Worm (Caenorhabditis elegans): ENCODE measurements around the gene tag-164.

The tag-164 gene

ce11 chrIII:13455816-13456215 lies 3.5 kb upstream of the tag-164 start:
- peak; percentile 47 for TF ChIP-seq pha-4 (tag; optimal IDR thresholded peaks at IDR 0.05)
- TF ChIP-seq lin-15B (tag; optimal IDR thresholded peaks at IDR 0.05): peak; percentile 47
- no peak for TF ChIP-seq nhr-237 (tag; optimal IDR thresholded peaks at IDR 0.05)
- no peak for TF ChIP-seq elt-1 (tag; optimal IDR thresholded peaks at IDR 0.05)
- no peak for TF ChIP-seq tbx-2 (tag; optimal IDR thresholded peaks at IDR 0.05)
- TF ChIP-seq aly-2 (tag; optimal IDR thresholded peaks at IDR 0.05): no peak
- TF ChIP-seq elt-2 (tag; optimal IDR thresholded peaks at IDR 0.05): no peak
- no peak for TF ChIP-seq ceh-16 (tag; optimal IDR thresholded peaks at IDR 0.05)
- no peak for TF ChIP-seq egl-27 (tag; optimal IDR thresholded peaks at IDR 0.05)
- TF ChIP-seq sea-2 (GFP tag; optimal IDR thresholded peaks at IDR 0.05): no peak
- TF ChIP-seq nhr-67 (tag; optimal IDR thresholded peaks at IDR 0.05): no peak
- no peak for TF ChIP-seq unc-39 (tag; optimal IDR thresholded peaks at IDR 0.05)
- TF ChIP-seq skn-1 (tag; optimal IDR thresholded peaks at IDR 0.05): no peak
- TF ChIP-seq nfya-1 (tag; optimal IDR thresholded peaks at IDR 0.05; ENCODE audit: insufficient read depth): peak; percentile 51
- no peak for TF ChIP-seq ceh-82 (tag; optimal IDR thresholded peaks at IDR 0.05)
- no peak for TF ChIP-seq lsy-12 (tag; optimal IDR thresholded peaks at IDR 0.05)
- no peak for TF ChIP-seq mml-1 (tag; optimal IDR thresholded peaks at IDR 0.05)
- peak; percentile 34 for TF ChIP-seq fkh-10 (GFP tag; optimal IDR thresholded peaks at IDR 0.05)
- TF ChIP-seq lin-39 (tag; optimal IDR thresholded peaks at IDR 0.05): peak; percentile 0
- no peak for TF ChIP-seq zag-1 (tag; optimal IDR thresholded peaks at IDR 0.05)
- no peak for TF ChIP-seq daf-12 (tag; optimal IDR thresholded peaks at IDR 0.05)
- TF ChIP-seq R02D3.7 (tag; optimal IDR thresholded peaks at IDR 0.05): no peak
- peak; percentile 3 for TF ChIP-seq hmg-11 (tag; optimal IDR thresholded peaks at IDR 0.05)
- no peak for TF ChIP-seq egl-5 (tag; optimal IDR thresholded peaks at IDR 0.05)
- no peak for TF ChIP-seq fos-1 (tag; optimal IDR thresholded peaks at IDR 0.05)

DNA sequence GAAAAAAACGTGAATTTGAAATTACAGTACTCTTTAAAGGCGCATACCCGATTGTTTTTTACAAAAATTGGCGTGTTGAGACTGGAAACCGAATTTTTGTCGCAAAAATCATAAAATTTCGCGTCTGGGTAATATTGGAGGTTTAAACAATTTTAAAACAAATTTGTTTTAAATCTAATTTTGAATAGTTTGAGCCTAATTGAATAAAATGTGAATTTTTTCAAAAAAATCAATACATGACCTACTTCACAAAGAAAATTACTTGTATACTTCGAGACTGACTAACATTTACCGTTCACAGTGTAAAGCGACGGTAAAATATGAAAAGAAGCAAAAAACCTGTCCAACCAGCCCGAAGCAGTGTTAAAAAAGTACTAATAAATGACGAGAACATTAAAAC lies 2.0 kb upstream of the tag-164 start:
- TF ChIP-seq ama-1 (optimal IDR thresholded peaks at IDR 0.05) (peak; percentile 7), ceh-28 (tag; optimal IDR thresholded peaks at IDR 0.05) (peak; percentile 58), pha-4 (tag; optimal IDR thresholded peaks at IDR 0.05) (no peak), nhr-23 (tag; optimal IDR thresholded peaks at IDR 0.05) (peak; percentile 5), aly-2 (tag; optimal IDR thresholded peaks at IDR 0.05) (no peak)

- TF ChIP-seq mml-1 (tag; optimal IDR thresholded peaks at IDR 0.05) (no peak), lsy-12 (tag; optimal IDR thresholded peaks at IDR 0.05) (no peak), nhr-77 (tag; optimal IDR thresholded peaks at IDR 0.05) (no peak), nhr-28 (tag; optimal IDR thresholded peaks at IDR 0.05) (no peak), ama-1 (optimal IDR thresholded peaks at IDR 0.05) (no peak), aly-2 (tag; optimal IDR thresholded peaks at IDR 0.05) (no peak), fos-1 (tag; optimal IDR thresholded peaks at IDR 0.05) (no peak), hmg-11 (tag; optimal IDR thresholded peaks at IDR 0.05) (no peak), mdl-1 (tag; optimal IDR thresholded peaks at IDR 0.05) (no peak), unc-39 (tag; optimal IDR thresholded peaks at IDR 0.05) (no peak), elt-1 (tag; optimal IDR thresholded peaks at IDR 0.05) (no peak), elt-3 (tag; optimal IDR thresholded peaks at IDR 0.05) (no peak), nhr-23 (tag; optimal IDR thresholded peaks at IDR 0.05) (no peak), tbx-2 (tag; optimal IDR thresholded peaks at IDR 0.05) (no peak), ceh-82 (tag; optimal IDR thresholded peaks at IDR 0.05) (no peak), egl-27 (tag; optimal IDR thresholded peaks at IDR 0.05) (no peak), ceh-28 (tag; optimal IDR thresholded peaks at IDR 0.05) (no peak), unc-62 (GFP tag; optimal IDR thresholded peaks at IDR 0.05) (no peak)
Measured at ce11 chrIII:13461535-13461934, 2.2 kb downstream of the tag-164 start.

DNA sequence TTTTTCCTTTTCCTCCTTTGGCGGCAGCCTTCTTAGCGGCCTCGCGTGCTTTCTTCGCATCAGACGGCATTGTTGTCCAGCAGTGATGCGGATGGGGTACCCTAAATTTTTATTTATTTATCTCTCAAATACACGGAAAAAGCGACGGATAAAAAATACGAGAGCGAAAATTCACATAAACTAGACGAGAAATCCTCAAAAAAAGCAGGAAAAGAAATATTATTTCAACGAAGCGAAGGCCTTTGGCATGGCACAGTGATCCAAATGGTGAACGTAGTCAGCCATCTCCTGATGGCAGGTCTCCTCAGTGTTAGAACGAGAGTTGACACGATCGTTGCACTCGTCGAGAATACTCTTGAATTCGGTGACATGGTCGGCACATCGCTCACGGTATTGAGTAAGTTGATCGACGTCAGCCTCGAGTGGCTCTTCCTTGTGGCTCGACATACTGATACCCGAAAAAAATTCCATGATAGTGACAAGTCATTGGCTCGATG lies 2.8 kb downstream of the tag-164 start, which contains the start of the genes abcf-2 and T27E9.2:
Gene abcf-2, minus strand, starts transcription at position 101 of the 497 bp plus-strand sequence.
Gene T27E9.2, minus strand, starts transcription at position 447 of the 497 bp plus-strand sequence.
- no peak for TF ChIP-seq nhr-25 (tag; optimal IDR thresholded peaks at IDR 0.05)
- no peak for TF ChIP-seq hmg-11 (tag; optimal IDR thresholded peaks at IDR 0.05)
- no peak for TF ChIP-seq nhr-77 (tag; optimal IDR thresholded peaks at IDR 0.05)
- TF ChIP-seq ceh-82 (tag; optimal IDR thresholded peaks at IDR 0.05): no peak
- no peak for TF ChIP-seq nhr-43 (tag; optimal IDR thresholded peaks at IDR 0.05; ENCODE audit: poor library complexity, severe bottlenecking)
- no peak for TF ChIP-seq egl-27 (tag; optimal IDR thresholded peaks at IDR 0.05)
- TF ChIP-seq mml-1 (tag; optimal IDR thresholded peaks at IDR 0.05): no peak
- no peak for TF ChIP-seq egl-5 (tag; optimal IDR thresholded peaks at IDR 0.05)
- TF ChIP-seq elt-3 (tag; optimal IDR thresholded peaks at IDR 0.05): no peak
- TF ChIP-seq zag-1 (tag; optimal IDR thresholded peaks at IDR 0.05): no peak
- no peak for TF ChIP-seq ceh-16 (tag; optimal IDR thresholded peaks at IDR 0.05)
- TF ChIP-seq ceh-28 (tag; optimal IDR thresholded peaks at IDR 0.05): no peak
- no peak for TF ChIP-seq elt-2 (tag; optimal IDR thresholded peaks at IDR 0.05)
- TF ChIP-seq lsy-12 (tag; optimal IDR thresholded peaks at IDR 0.05): no peak
- TF ChIP-seq nhr-28 (tag; optimal IDR thresholded peaks at IDR 0.05): no peak
- no peak for TF ChIP-seq tbx-2 (tag; optimal IDR thresholded peaks at IDR 0.05)
- TF ChIP-seq unc-62 (GFP tag; optimal IDR thresholded peaks at IDR 0.05): no peak
- TF ChIP-seq mdl-1 (tag; optimal IDR thresholded peaks at IDR 0.05): no peak

Data from whole organism, L3 larva.